Worm (Caenorhabditis elegans) whole organism, L2 larva: ENCODE results near the gene kgb-2.

Experiments used
- alr-1 ChIP-seq: fragments of 150-350 bp; optimal IDR thresholded peaks from 2 replicates; lab custom pipeline; 2014; ENCODE audit warnings: missing biosample characterization, missing genetic modification characterization
- ama-1 ChIP-seq: fragments of 150-350 bp; optimal IDR thresholded peaks from 2 replicates; lab custom pipeline; 2018; ENCODE audit warnings: inconsistent platforms
- fos-1 ChIP-seq: fragments of 150-350 bp; optimal IDR thresholded peaks from 2 replicates; lab custom pipeline; 2014; ENCODE audit warnings: missing biosample characterization, missing genetic modification characterization
- lin-39 ChIP-seq: fragments of 150-350 bp; optimal IDR thresholded peaks from 2 replicates; lab custom pipeline; 2014; ENCODE audit warnings: missing biosample characterization, missing genetic modification reagents, missing genetic modification characterization
- mbf-1 ChIP-seq: sonication (generic microtip); optimal IDR thresholded peaks from 2 replicates; lab custom pipeline; 2017; ENCODE audit warnings: missing biosample characterization, missing genetic modification characterization
- mdl-1 ChIP-seq, 2 experiments: fragments of 150-350 bp in 1 of 2; sonication (generic microtip) in 1 of 2; optimal IDR thresholded peaks; 2 replicates each; lab custom pipeline; 2017; ENCODE audit warnings: missing biosample characterization in 2 of 2, missing genetic modification characterization in 2 of 2
- nhr-11 ChIP-seq: fragments of 150-350 bp; optimal IDR thresholded peaks from 2 replicates; lab custom pipeline; 2014; ENCODE audit warnings: missing biosample characterization, missing genetic modification characterization
- nhr-12 ChIP-seq: fragments of 150-350 bp; optimal IDR thresholded peaks from 2 replicates; lab custom pipeline; 2014; ENCODE audit warnings: missing biosample characterization, missing genetic modification characterization
- nhr-237 ChIP-seq: fragments of 150-350 bp; optimal IDR thresholded peaks from 2 replicates; lab custom pipeline; 2014; ENCODE audit warnings: missing biosample characterization, missing genetic modification characterization
- nhr-25 ChIP-seq: fragments of 150-350 bp; sonication (generic microtip); optimal IDR thresholded peaks from 3 replicates; lab custom pipeline; 2014; ENCODE audit warnings: missing biosample characterization, missing genetic modification characterization
- snpc-4 ChIP-seq: fragments of 150-350 bp; optimal IDR thresholded peaks from 2 replicates; lab custom pipeline; 2014; ENCODE audit warnings: missing biosample characterization, missing genetic modification characterization
- unc-39 ChIP-seq: fragments of 150-350 bp; optimal IDR thresholded peaks from 2 replicates; lab custom pipeline; 2014; ENCODE audit warnings: missing biosample characterization, missing genetic modification characterization
- zag-1 ChIP-seq: fragments of 150-350 bp; optimal IDR thresholded peaks from 2 replicates; lab custom pipeline; 2014; ENCODE audit warnings: missing biosample characterization, missing genetic modification characterization

DNA sequence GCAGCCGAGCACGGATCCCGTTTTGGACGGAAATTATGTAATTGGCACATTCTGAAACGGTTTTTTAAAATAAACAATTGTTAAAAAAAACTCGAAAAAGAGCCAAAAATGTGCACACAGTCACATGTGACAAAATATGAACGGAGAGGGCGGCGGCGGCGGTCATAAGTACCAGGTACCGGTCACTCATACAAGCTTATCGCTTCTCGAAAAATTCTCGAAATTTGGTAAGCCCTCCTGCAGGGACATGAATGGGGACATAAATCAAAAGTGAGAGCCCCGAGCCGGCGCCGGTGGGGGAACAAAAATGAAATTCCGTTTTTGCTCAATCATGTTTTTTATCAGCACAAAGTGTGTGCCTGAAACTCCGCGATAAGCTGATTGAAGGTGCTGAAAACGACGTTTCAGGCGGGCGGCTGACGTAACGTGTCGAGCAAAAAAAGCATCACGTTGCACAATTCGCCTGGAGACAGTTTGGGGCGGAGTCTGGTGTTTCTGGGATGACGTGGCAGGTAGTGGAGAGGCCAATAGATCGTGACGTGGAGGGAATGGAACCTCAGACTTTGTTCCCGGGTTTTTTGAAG lies 6.5 kb downstream of the kgb-2 start, which contains the start of gene ltah-1.2:
- TF ChIP-seq alr-1 (tag; lab: Kevin White, UChicago): no peak
- TF ChIP-seq nhr-11 (tag; lab: Kevin White, UChicago): no peak
- no peak for TF ChIP-seq nhr-237 (tag; lab: Kevin White, UChicago)
- no peak for TF ChIP-seq nhr-25
- no peak for TF ChIP-seq ama-1 (lab: Kevin White, UChicago)
- TF ChIP-seq lin-39 (tag; lab: Kevin White, UChicago): no peak
- no peak for TF ChIP-seq zag-1 (tag; lab: Kevin White, UChicago)
- no peak for TF ChIP-seq unc-39 (tag; lab: Kevin White, UChicago)
- no peak for TF ChIP-seq mdl-1 (tag; optimal IDR thresholded peaks at IDR 0.05; lab: Kevin White, UChicago)
- TF ChIP-seq nhr-12 (tag; lab: Kevin White, UChicago): no peak
- peak; percentile 54 for TF ChIP-seq fos-1 (tag; lab: Kevin White, UChicago)
- TF ChIP-seq snpc-4 (tag; lab: Kevin White, UChicago): no peak
- TF ChIP-seq mbf-1 (tag; lab: Kevin White, UChicago): no peak
